Worm (Caenorhabditis elegans) whole organism, L3 larva: ENCODE data around the gene nhr-291.

Source experiments
- aly-2 ChIP-seq: fragments of 150-350 bp; optimal IDR thresholded peaks from 2 replicates; lab custom pipeline; 2014; ENCODE audit warnings: missing biosample characterization, missing genetic modification characterization
- ama-1 ChIP-seq: fragments of 150-350 bp; optimal IDR thresholded peaks from 2 replicates; lab custom pipeline; 2018
- ceh-16 ChIP-seq: sonication (generic microtip); optimal IDR thresholded peaks from 2 replicates; lab custom pipeline; 2017; ENCODE audit warnings: missing biosample characterization, missing genetic modification characterization
- daf-12 ChIP-seq: fragments of 150-350 bp; optimal IDR thresholded peaks from 2 replicates; lab custom pipeline; 2014; ENCODE audit warnings: missing biosample characterization, missing genetic modification reagents, missing genetic modification characterization
- egl-27 ChIP-seq: sonication (generic microtip); optimal IDR thresholded peaks from 4 replicates; lab custom pipeline; 2017; ENCODE audit warnings: missing biosample characterization, missing genetic modification reagents, missing genetic modification characterization
- lin-39 ChIP-seq: fragments of 150-350 bp; optimal IDR thresholded peaks from 2 replicates; lab custom pipeline; 2018; ENCODE audit warnings: missing biosample characterization, missing genetic modification reagents, missing genetic modification characterization
- nhr-11 ChIP-seq: fragments of 150-350 bp; optimal IDR thresholded peaks from 2 replicates; lab custom pipeline; 2014; ENCODE audit warnings: missing biosample characterization, missing genetic modification characterization
- nhr-237 ChIP-seq: fragments of 150-350 bp; optimal IDR thresholded peaks from 2 replicates; lab custom pipeline; 2014; ENCODE audit warnings: missing biosample characterization, missing genetic modification characterization
- nhr-43 ChIP-seq: sonication (generic microtip); optimal IDR thresholded peaks from 2 replicates; lab custom pipeline; 2016; ENCODE audit warnings: mild to moderate bottlenecking, missing genetic modification characterization, missing compliant biosample characterization; ENCODE audit not compliant: poor library complexity, severe bottlenecking
- nhr-76 ChIP-seq: fragments of 150-350 bp; sonication (generic microtip); optimal IDR thresholded peaks from 5 replicates; lab custom pipeline; 2014; ENCODE audit warnings: missing biosample characterization, missing genetic modification characterization
- nhr-77 ChIP-seq: fragments of 150-350 bp; optimal IDR thresholded peaks from 2 replicates; lab custom pipeline; 2014; ENCODE audit warnings: missing biosample characterization, missing genetic modification characterization
- pha-4 ChIP-seq: fragments of 150-350 bp; optimal IDR thresholded peaks from 2 replicates; lab custom pipeline; 2014; ENCODE audit warnings: missing biosample characterization, missing genetic modification reagents, missing genetic modification characterization
- snpc-4 ChIP-seq: fragments of 150-350 bp; optimal IDR thresholded peaks from 2 replicates; lab custom pipeline; 2014; ENCODE audit warnings: missing biosample characterization, missing genetic modification characterization
- unc-39 ChIP-seq: sonication (generic microtip); optimal IDR thresholded peaks from 4 replicates; lab custom pipeline; 2017; ENCODE audit warnings: missing biosample characterization, missing genetic modification characterization

- TF ChIP-seq nhr-43: no peak
- no peak for TF ChIP-seq nhr-237
- no peak for TF ChIP-seq snpc-4 (tag; lab: Kevin White, UChicago)
- no peak for TF ChIP-seq nhr-11
- TF ChIP-seq nhr-76 (tag; lab: Kevin White, UChicago): no peak
- TF ChIP-seq pha-4: no peak
- TF ChIP-seq aly-2 (tag; lab: Kevin White, UChicago): no peak
- no peak for TF ChIP-seq ama-1
- no peak for TF ChIP-seq daf-12
- no peak for TF ChIP-seq ceh-16
- no peak for TF ChIP-seq lin-39 (tag; lab: Kevin White, UChicago)
- TF ChIP-seq unc-39 (tag; lab: Kevin White, UChicago): no peak
- no peak for TF ChIP-seq egl-27 (tag; lab: Kevin White, UChicago)
- TF ChIP-seq nhr-77 (tag; lab: Kevin White, UChicago): no peak
Measured at ce11 chrV:15369707-15370106, 50.9 kb downstream of the nhr-291 start, which contains the start of gene nhr-269.
